Fruit fly (Drosophila melanogaster) whole organism, adult: ENCODE data around the gene His3.3A.
A peak's percentile ranks its signal among the peaks of the same experiment; 100 is the strongest.

Source experiments
- CG11617 ChIP-seq: fragments of 200-800 bp; sonication (Bioruptor generic); optimal IDR thresholded peaks from 2 replicates; lab custom pipeline; 2017; ENCODE audit warnings: mild to moderate bottlenecking, missing biosample characterization, missing genetic modification reagents, missing genetic modification characterization
- CG12768 ChIP-seq: fragments of 200-800 bp; sonication (Bioruptor generic); optimal IDR thresholded peaks from 2 replicates; lab custom pipeline; 2017; ENCODE audit warnings: missing biosample characterization, missing genetic modification characterization, mild to moderate bottlenecking, moderate library complexity, missing genetic modification reagents
- CG14711 ChIP-seq: fragments of 200-800 bp; sonication (Bioruptor generic); optimal IDR thresholded peaks from 2 replicates; lab custom pipeline; 2018; ENCODE audit warnings: missing biosample characterization, mild to moderate bottlenecking, missing genetic modification characterization, moderate library complexity
- CG33017 ChIP-seq: fragments of 200-800 bp; sonication (Bioruptor generic); optimal IDR thresholded peaks from 2 replicates; lab custom pipeline; 2018; ENCODE audit warnings: missing biosample characterization, mild to moderate bottlenecking, missing genetic modification characterization, moderate library complexity
- CG5204 ChIP-seq: fragments of 200-800 bp; sonication (Bioruptor generic); optimal IDR thresholded peaks from 2 replicates; lab custom pipeline; 2016; ENCODE audit warnings: missing biosample characterization, missing genetic modification characterization
- CG7045 ChIP-seq: fragments of 200-800 bp; sonication (Bioruptor generic); optimal IDR thresholded peaks from 2 replicates; lab custom pipeline; 2017; ENCODE audit warnings: missing biosample characterization, mild to moderate bottlenecking, missing genetic modification characterization
- CG7101 ChIP-seq: fragments of 200-800 bp; sonication (Bioruptor generic); optimal IDR thresholded peaks from 2 replicates; lab custom pipeline; 2018; ENCODE audit warnings: missing biosample characterization, mild to moderate bottlenecking, missing genetic modification characterization, moderate library complexity
- Clk ChIP-seq: fragments of 200-800 bp; sonication (Bioruptor generic); optimal IDR thresholded peaks from 2 replicates; lab custom pipeline; 2017; ENCODE audit warnings: missing biosample characterization, missing genetic modification characterization
- Crg-1 ChIP-seq: fragments of 200-800 bp; sonication (Bioruptor generic); optimal IDR thresholded peaks from 2 replicates; lab custom pipeline; 2016; ENCODE audit warnings: missing biosample characterization, missing genetic modification characterization
- Hr96 ChIP-seq: fragments of 200-800 bp; sonication (Bioruptor generic); optimal IDR thresholded peaks from 2 replicates; lab custom pipeline; 2016; ENCODE audit warnings: missing biosample characterization, missing genetic modification characterization
- Mnt ChIP-seq: fragments of 200-800 bp; sonication (Bioruptor generic); optimal IDR thresholded peaks from 2 replicates; lab custom pipeline; 2016; ENCODE audit warnings: missing biosample characterization, mild to moderate bottlenecking, missing genetic modification characterization
- bab1 ChIP-seq: fragments of 200-800 bp; sonication (Bioruptor generic); optimal IDR thresholded peaks from 3 replicates; lab custom pipeline; 2019; ENCODE audit warnings: missing biosample characterization, mild to moderate bottlenecking, missing genetic modification characterization, moderate library complexity
- cic ChIP-seq: fragments of 200-800 bp; sonication (Bioruptor generic); optimal IDR thresholded peaks from 2 replicates; lab custom pipeline; 2017; ENCODE audit warnings: missing biosample characterization, mild to moderate bottlenecking, missing genetic modification characterization, moderate library complexity
- cnc ChIP-seq, 2 experiments: fragments of >200 bp; optimal IDR thresholded peaks; 2 replicates each; lab custom pipeline; 2017
- kay ChIP-seq: fragments of 200-800 bp; sonication (Bioruptor generic); peaks from one replicate; lab custom pipeline; 2016; ENCODE audit warnings: missing biosample characterization, missing genetic modification characterization, borderline replicate concordance
- ovo ChIP-seq: fragments of 200-800 bp; sonication (Bioruptor generic); optimal IDR thresholded peaks from 2 replicates; lab custom pipeline; 2016; ENCODE audit warnings: missing biosample characterization, missing genetic modification characterization
- pad ChIP-seq: fragments of 200-800 bp; sonication (Bioruptor generic); optimal IDR thresholded peaks from 3 replicates; lab custom pipeline; 2017; ENCODE audit warnings: missing biosample characterization, missing genetic modification characterization, mild to moderate bottlenecking, moderate library complexity, missing genetic modification reagents
- tj ChIP-seq: fragments of 200-800 bp; sonication (Bioruptor generic); optimal IDR thresholded peaks from 3 replicates; lab custom pipeline; 2017; ENCODE audit warnings: missing biosample characterization, mild to moderate bottlenecking, missing genetic modification characterization, moderate library complexity

Gene His3.3A

dm6 chr2L:5080225-5080867 lies 25.5 kb downstream of the His3.3A start:
- TF ChIP-seq CG7045 (GFP tag; lab: Kevin White, UChicago): peak; percentile 26
- peak; percentile 48 for TF ChIP-seq CG14711 (tag; lab: Kevin White, UChicago)
- peak; percentile 9 for TF ChIP-seq kay (GFP tag; lab: Kevin White, UChicago)
- no peak for TF ChIP-seq Mnt (GFP tag; lab: Kevin White, UChicago)
- TF ChIP-seq bab1 (GFP tag; lab: Kevin White, UChicago): no peak
- TF ChIP-seq pad (GFP tag; lab: Kevin White, UChicago): peak; percentile 70
- peak; percentile 85 for TF ChIP-seq ovo (GFP tag; lab: Kevin White, UChicago)
- TF ChIP-seq Crg-1 (GFP tag; lab: Kevin White, UChicago): no peak

- no peak for TF ChIP-seq Crg-1 (GFP tag; lab: Kevin White, UChicago)
- TF ChIP-seq kay (GFP tag; lab: Kevin White, UChicago): peak; percentile 3
Measured at dm6 chr2L:5084586-5085257, 29.9 kb downstream of the His3.3A start.

- TF ChIP-seq cnc (optimal IDR thresholded peaks at IDR 0.05; lab: Kevin White, UChicago) (no peak), CG7045 (GFP tag; lab: Kevin White, UChicago) (no peak), CG5204 (GFP tag; lab: Kevin White, UChicago) (no peak), CG11617 (GFP tag; lab: Kevin White, UChicago) (no peak), tj (GFP tag; lab: Kevin White, UChicago) (no peak), pad (GFP tag; lab: Kevin White, UChicago) (no peak), CG33017 (tag; lab: Kevin White, UChicago) (no peak), bab1 (GFP tag; lab: Kevin White, UChicago) (peak; percentile 46), CG14711 (tag; lab: Kevin White, UChicago) (no peak)
Measured at dm6 chr2L:5085561-5085960, 30.7 kb downstream of the His3.3A start.

dm6 chr2L:5086905-5087522 lies 32.2 kb downstream of the His3.3A start:
- TF ChIP-seq CG14711 (tag; lab: Kevin White, UChicago) (peak; percentile 49), cnc (optimal IDR thresholded peaks at IDR 0.05; lab: Kevin White, UChicago) (no peak), bab1 (GFP tag; lab: Kevin White, UChicago) (peak; percentile 74), pad (GFP tag; lab: Kevin White, UChicago) (peak; percentile 25), cic (no peak), Crg-1 (GFP tag; lab: Kevin White, UChicago) (peak; percentile 30), tj (GFP tag; lab: Kevin White, UChicago) (peak; percentile 9), Hr96 (peak; percentile 35), CG7101 (peak; percentile 47), kay (GFP tag; lab: Kevin White, UChicago) (peak; percentile 24), CG11617 (GFP tag; lab: Kevin White, UChicago) (peak; percentile 35)

- peak; percentile 91 for TF ChIP-seq tj (GFP tag; lab: Kevin White, UChicago)
- TF ChIP-seq Crg-1 (GFP tag; lab: Kevin White, UChicago): no peak
- no peak for TF ChIP-seq pad (GFP tag; lab: Kevin White, UChicago)
- TF ChIP-seq cnc (optimal IDR thresholded peaks at IDR 0.05; lab: Kevin White, UChicago): no peak
- TF ChIP-seq CG12768 (GFP tag; lab: Kevin White, UChicago): no peak
- TF ChIP-seq CG14711 (tag; lab: Kevin White, UChicago): no peak
- TF ChIP-seq bab1 (GFP tag; lab: Kevin White, UChicago): no peak
- TF ChIP-seq CG7045 (GFP tag; lab: Kevin White, UChicago): no peak
- no peak for TF ChIP-seq CG33017 (tag; lab: Kevin White, UChicago)
Measured at dm6 chr2L:5088649-5089270, 33.9 kb downstream of the His3.3A start.

dm6 chr2L:5089642-5090041 lies 34.8 kb downstream of the His3.3A start:
- TF ChIP-seq cnc (optimal IDR thresholded peaks at IDR 0.05; lab: Kevin White, UChicago): no peak
- peak; percentile 94 for TF ChIP-seq tj (GFP tag; lab: Kevin White, UChicago)
- TF ChIP-seq bab1 (GFP tag; lab: Kevin White, UChicago): no peak
- no peak for TF ChIP-seq CG7045 (GFP tag; lab: Kevin White, UChicago)
- no peak for TF ChIP-seq Hr96
- TF ChIP-seq CG5204 (GFP tag; lab: Kevin White, UChicago): no peak
- TF ChIP-seq Clk (GFP tag; lab: Kevin White, UChicago): no peak
- TF ChIP-seq cic: no peak
- TF ChIP-seq ovo (GFP tag; lab: Kevin White, UChicago): no peak
